Worm (Caenorhabditis elegans): ENCODE results near the gene F55B11.7.

Gene F55B11.7

DNA sequence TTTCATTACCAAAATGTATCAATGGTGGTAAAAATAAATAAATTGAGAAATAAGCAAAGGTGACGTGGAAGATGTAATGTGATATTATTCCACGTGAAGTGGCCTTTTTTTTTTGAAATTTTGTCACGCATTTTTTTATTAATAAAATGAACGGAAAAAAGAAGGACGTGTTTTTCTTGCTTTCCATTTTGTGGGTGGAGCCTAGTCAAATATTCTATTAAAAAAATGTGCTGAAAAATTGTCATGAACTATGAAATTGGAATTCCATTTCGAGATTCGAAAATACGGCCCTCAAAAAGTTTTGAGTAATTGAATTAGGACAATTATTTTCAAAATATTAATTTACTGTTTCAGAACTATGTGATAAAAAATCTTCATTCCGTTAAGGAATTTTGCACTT, at the start of gene F55B11.7:
Gene F55B11.7 (minus strand): TSS at position 101 of the 400 bp plus-strand sequence.
- TF ChIP-seq flh-1 (GFP tag; optimal IDR thresholded peaks at IDR 0.05) (no peak), lin-32 (GFP tag; optimal IDR thresholded peaks at IDR 0.05) (no peak), bed-3 (GFP tag; optimal IDR thresholded peaks at IDR 0.05) (no peak), nhr-237 (tag; optimal IDR thresholded peaks at IDR 0.05) (no peak), unc-39 (tag; optimal IDR thresholded peaks at IDR 0.05) (no peak), blmp-1 (tag; optimal IDR thresholded peaks at IDR 0.05) (no peak), nhr-12 (tag; optimal IDR thresholded peaks at IDR 0.05) (no peak)

DNA sequence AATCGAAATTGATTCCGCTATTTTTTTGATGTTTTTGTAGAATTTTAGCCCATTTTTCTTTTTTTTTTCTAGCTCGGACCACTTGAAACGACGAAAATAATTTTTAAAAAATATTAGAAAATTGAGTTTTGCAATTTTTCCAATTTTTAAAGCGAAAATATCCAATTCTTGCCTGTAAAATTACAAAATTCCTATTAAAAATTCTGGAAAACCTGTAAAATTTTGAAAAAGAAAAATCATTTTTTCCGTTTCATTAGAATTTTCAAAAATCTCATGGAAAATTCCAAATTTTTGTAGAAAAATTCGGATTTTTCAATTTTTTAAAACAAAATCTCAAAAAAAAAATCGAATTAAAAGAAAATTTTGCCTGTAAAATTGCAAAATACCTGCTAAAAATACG, 47.2 kb upstream of the F55B11.7 start:
- no peak for TF ChIP-seq nhr-28 (tag; optimal IDR thresholded peaks at IDR 0.05)
- TF ChIP-seq hlh-1 (tag; optimal IDR thresholded peaks at IDR 0.05) = no peak
- TF ChIP-seq flh-1 (GFP tag; optimal IDR thresholded peaks at IDR 0.05) = no peak
- TF ChIP-seq ceh-43 (GFP tag; optimal IDR thresholded peaks at IDR 0.05) = no peak
- TF ChIP-seq ham-2 (GFP tag; optimal IDR thresholded peaks at IDR 0.05) = no peak
- no peak for TF ChIP-seq ztf-11 (tag; optimal IDR thresholded peaks at IDR 0.05)
- no peak for TF ChIP-seq lin-13 (tag; optimal IDR thresholded peaks at IDR 0.05)
- no peak for TF ChIP-seq unc-39 (tag; optimal IDR thresholded peaks at IDR 0.05)
- TF ChIP-seq tbx-8 (GFP tag; optimal IDR thresholded peaks at IDR 0.05) = no peak
- TF ChIP-seq blmp-1 (tag; optimal IDR thresholded peaks at IDR 0.05) = no peak
- TF ChIP-seq snpc-4 (tag; optimal IDR thresholded peaks at IDR 0.05) = no peak
- TF ChIP-seq ceh-83 (GFP tag; optimal IDR thresholded peaks at IDR 0.05) = no peak
- no peak for TF ChIP-seq elt-1 (tag; optimal IDR thresholded peaks at IDR 0.05; ENCODE audit: borderline replicate concordance, insufficient read depth)
- TF ChIP-seq bed-3 (GFP tag; optimal IDR thresholded peaks at IDR 0.05) = no peak
- TF ChIP-seq pha-4 (tag; optimal IDR thresholded peaks at IDR 0.05) = no peak
- TF ChIP-seq sptf-1 (tag; optimal IDR thresholded peaks at IDR 0.05) = no peak
- no peak for TF ChIP-seq zip-8 (tag; optimal IDR thresholded peaks at IDR 0.05)
- TF ChIP-seq nhr-237 (tag; optimal IDR thresholded peaks at IDR 0.05) = no peak
- TF ChIP-seq elt-3 (tag; optimal IDR thresholded peaks at IDR 0.05) = no peak
- TF ChIP-seq M03D4.4 (tag; optimal IDR thresholded peaks at IDR 0.05) = no peak

ce11 chrIV:14466837-14467236, 45.0 kb upstream of the F55B11.7 start:
- TF ChIP-seq ztf-11 (tag; optimal IDR thresholded peaks at IDR 0.05) = no peak
- no peak for TF ChIP-seq ces-1 (GFP tag; optimal IDR thresholded peaks at IDR 0.05)
- no peak for TF ChIP-seq drap-1 (GFP tag; optimal IDR thresholded peaks at IDR 0.05)
- no peak for TF ChIP-seq pha-4 (tag; optimal IDR thresholded peaks at IDR 0.05)
- TF ChIP-seq lsy-2 (tag; optimal IDR thresholded peaks at IDR 0.05) = no peak
- TF ChIP-seq snpc-4 (tag; optimal IDR thresholded peaks at IDR 0.05) = no peak
- TF ChIP-seq flh-1 (GFP tag; optimal IDR thresholded peaks at IDR 0.05) = no peak
- no peak for TF ChIP-seq cnd-1 (tag; optimal IDR thresholded peaks at IDR 0.05)
- TF ChIP-seq ceh-39 (tag; optimal IDR thresholded peaks at IDR 0.05) = no peak
- TF ChIP-seq nhr-2 (tag; optimal IDR thresholded peaks at IDR 0.05) = no peak
- TF ChIP-seq unc-120 (tag; optimal IDR thresholded peaks at IDR 0.05; ENCODE audit: poor library complexity, severe bottlenecking) = no peak
- TF ChIP-seq mab-5 (tag; optimal IDR thresholded peaks at IDR 0.05) = no peak
- TF ChIP-seq nhr-76 (tag; optimal IDR thresholded peaks at IDR 0.05) = no peak
- TF ChIP-seq ceh-83 (GFP tag; optimal IDR thresholded peaks at IDR 0.05) = no peak
- no peak for TF ChIP-seq blmp-1 (tag; optimal IDR thresholded peaks at IDR 0.05)
- no peak for TF ChIP-seq nhr-28 (tag; optimal IDR thresholded peaks at IDR 0.05)

ce11 chrIV:14466048-14466447, 44.2 kb upstream of the F55B11.7 start:
- TF ChIP-seq elt-1 (tag; optimal IDR thresholded peaks at IDR 0.05; ENCODE audit: borderline replicate concordance, insufficient read depth) (no peak), sem-2 (GFP tag; optimal IDR thresholded peaks at IDR 0.05) (no peak), drap-1 (GFP tag; optimal IDR thresholded peaks at IDR 0.05) (no peak), nhr-237 (tag; optimal IDR thresholded peaks at IDR 0.05) (no peak), mep-1 (tag; optimal IDR thresholded peaks at IDR 0.05) (no peak), ces-1 (GFP tag; optimal IDR thresholded peaks at IDR 0.05) (no peak), pha-4 (tag; optimal IDR thresholded peaks at IDR 0.05) (no peak), lsy-2 (tag; optimal IDR thresholded peaks at IDR 0.05) (no peak), bed-3 (GFP tag; optimal IDR thresholded peaks at IDR 0.05) (no peak), sptf-1 (tag; optimal IDR thresholded peaks at IDR 0.05) (no peak)

DNA sequence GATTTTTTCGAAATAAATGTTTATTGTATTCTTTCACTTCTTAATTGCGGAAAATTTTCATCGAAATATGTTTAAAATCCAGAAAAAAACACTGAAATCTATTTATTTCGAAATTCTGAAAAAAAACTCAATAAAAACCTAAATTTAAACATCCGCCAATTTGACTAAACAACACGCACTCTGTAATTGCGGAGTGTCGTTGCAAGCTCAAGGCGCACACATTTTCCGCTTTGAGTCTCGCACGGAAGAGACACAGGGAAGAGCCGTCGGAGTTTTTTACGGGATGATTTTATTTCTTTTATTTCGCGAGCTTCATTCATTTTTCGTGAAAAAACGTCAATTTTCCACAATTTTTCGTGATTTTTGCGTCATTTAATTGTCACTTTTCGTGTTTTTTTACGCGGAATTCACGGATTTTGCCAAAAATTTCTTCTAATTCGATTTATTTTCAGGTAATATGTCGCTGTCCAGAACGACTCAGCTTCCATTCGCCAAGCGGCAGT, 42.3 kb upstream of the F55B11.7 start, which contains the start of gene dld-1:
Gene dld-1 (plus strand): TSS at position 453 of the 503 bp plus-strand sequence.
- TF ChIP-seq blmp-1 (tag; optimal IDR thresholded peaks at IDR 0.05) (peak; percentile 20), unc-39 (tag; optimal IDR thresholded peaks at IDR 0.05) (no peak), unc-120 (tag; optimal IDR thresholded peaks at IDR 0.05; ENCODE audit: poor library complexity, severe bottlenecking) (peak; percentile 43), ces-1 (GFP tag; optimal IDR thresholded peaks at IDR 0.05) (peak; percentile 98), drap-1 (GFP tag; optimal IDR thresholded peaks at IDR 0.05) (no peak), mab-5 (tag; optimal IDR thresholded peaks at IDR 0.05) (peak; percentile 88), flh-1 (GFP tag; optimal IDR thresholded peaks at IDR 0.05) (no peak), lsy-2 (tag; optimal IDR thresholded peaks at IDR 0.05) (peak; percentile 92), ceh-43 (GFP tag; optimal IDR thresholded peaks at IDR 0.05) (no peak), nhr-2 (tag; optimal IDR thresholded peaks at IDR 0.05) (peak; percentile 4), M03D4.4 (tag; optimal IDR thresholded peaks at IDR 0.05) (peak; percentile 16), pha-4 (tag; optimal IDR thresholded peaks at IDR 0.05) (peak; percentile 96), lin-32 (GFP tag; optimal IDR thresholded peaks at IDR 0.05) (no peak), lin-13 (tag; optimal IDR thresholded peaks at IDR 0.05) (peak; percentile 91), nhr-237 (tag; optimal IDR thresholded peaks at IDR 0.05) (peak; percentile 98), sptf-1 (tag; optimal IDR thresholded peaks at IDR 0.05) (peak; percentile 63), elt-3 (tag; optimal IDR thresholded peaks at IDR 0.05) (peak; percentile 11), unc-62 (GFP tag; optimal IDR thresholded peaks at IDR 0.05) (peak; percentile 51), hlh-1 (tag; optimal IDR thresholded peaks at IDR 0.05) (peak; percentile 78), mep-1 (tag; optimal IDR thresholded peaks at IDR 0.05) (peak; percentile 97), snpc-4 (tag; optimal IDR thresholded peaks at IDR 0.05) (no peak), ceh-39 (tag; optimal IDR thresholded peaks at IDR 0.05) (peak; percentile 84)

Data from whole organism, mixed stage, embryonic.